Worm (Caenorhabditis elegans) whole organism, mixed stage, embryonic: ENCODE results near the gene ceh-14.
A peak's percentile ranks its signal among the peaks of the same experiment; 100 is the strongest.

Experiments used
- M03D4.4 ChIP-seq: sonication (generic microtip); optimal IDR thresholded peaks from 2 replicates; lab custom pipeline; 2017; ENCODE audit warnings: mild to moderate bottlenecking, missing genetic modification characterization, missing compliant biosample characterization
- blmp-1 ChIP-seq: fragments of 150-350 bp; optimal IDR thresholded peaks from 2 replicates; lab custom pipeline; 2014; ENCODE audit warnings: missing biosample characterization, missing genetic modification characterization
- ceh-83 ChIP-seq: fragments of 200-800 bp; sonication (Bioruptor generic); optimal IDR thresholded peaks from 2 replicates; lab custom pipeline; 2018; ENCODE audit warnings: mild to moderate bottlenecking, missing genetic modification characterization, missing compliant biosample characterization
- ces-1 ChIP-seq: fragments of 150-350 bp; optimal IDR thresholded peaks from 2 replicates; lab custom pipeline; 2014; ENCODE audit warnings: missing biosample characterization, missing genetic modification reagents, missing genetic modification characterization
- cnd-1 ChIP-seq: fragments of 200-800 bp; sonication (Bioruptor generic); optimal IDR thresholded peaks from 2 replicates; lab custom pipeline; 2018; ENCODE audit warnings: mild to moderate bottlenecking, missing genetic modification characterization, missing compliant biosample characterization
- drap-1 ChIP-seq: fragments of 200-800 bp; sonication (Bioruptor generic); optimal IDR thresholded peaks from 3 replicates; lab custom pipeline; 2018; ENCODE audit warnings: mild to moderate bottlenecking, missing genetic modification characterization, missing compliant biosample characterization
- ham-2 ChIP-seq: fragments of 200-800 bp; sonication (Bioruptor generic); optimal IDR thresholded peaks from 2 replicates; lab custom pipeline; 2018; ENCODE audit warnings: mild to moderate bottlenecking, missing genetic modification characterization, missing compliant biosample characterization
- hlh-1 ChIP-seq: fragments of 150-350 bp; optimal IDR thresholded peaks from 2 replicates; lab custom pipeline; 2014; ENCODE audit warnings: missing biosample characterization, missing genetic modification reagents, missing genetic modification characterization
- lin-13 ChIP-seq: fragments of 150-350 bp; optimal IDR thresholded peaks from 2 replicates; lab custom pipeline; 2014; ENCODE audit warnings: missing biosample characterization, missing genetic modification characterization
- mep-1 ChIP-seq: fragments of 150-350 bp; optimal IDR thresholded peaks from 2 replicates; lab custom pipeline; 2017; ENCODE audit warnings: missing biosample characterization, missing genetic modification reagents, missing genetic modification characterization, inconsistent platforms
- mls-2 ChIP-seq: sonication (generic microtip); optimal IDR thresholded peaks from 2 replicates; lab custom pipeline; 2016; ENCODE audit warnings: mild to moderate bottlenecking, missing genetic modification characterization, moderate library complexity, missing compliant biosample characterization
- nhr-12 ChIP-seq: fragments of 150-350 bp; optimal IDR thresholded peaks from 2 replicates; lab custom pipeline; 2014; ENCODE audit warnings: missing biosample characterization, missing genetic modification characterization
- nhr-237 ChIP-seq: fragments of 150-350 bp; optimal IDR thresholded peaks from 2 replicates; lab custom pipeline; 2014; ENCODE audit warnings: missing biosample characterization, missing genetic modification characterization
- pha-4 ChIP-seq: fragments of 150-350 bp; optimal IDR thresholded peaks from 2 replicates; lab custom pipeline; 2018; ENCODE audit warnings: missing biosample characterization, missing genetic modification reagents, missing genetic modification characterization
- sptf-1 ChIP-seq: sonication (generic microtip); optimal IDR thresholded peaks from 2 replicates; lab custom pipeline; 2017; ENCODE audit warnings: mild to moderate bottlenecking, missing genetic modification characterization, moderate library complexity, missing compliant biosample characterization
- tbx-8 ChIP-seq: fragments of 200-800 bp; sonication (Bioruptor generic); optimal IDR thresholded peaks from 2 replicates; lab custom pipeline; 2018; ENCODE audit warnings: mild to moderate bottlenecking, missing genetic modification characterization, moderate library complexity, missing compliant biosample characterization
- unc-120 ChIP-seq: sonication (generic microtip); optimal IDR thresholded peaks from 2 replicates; lab custom pipeline; 2017; ENCODE audit warnings: missing genetic modification characterization, missing compliant biosample characterization; ENCODE audit not compliant: poor library complexity, severe bottlenecking

ceh-14 gene

ce11 chrX:7478476-7478875 is 54.1 kb downstream of the ceh-14 start:
- TF ChIP-seq lin-13 (tag; lab: Kevin White, UChicago) (peak; percentile 49), tbx-8 (GFP tag; lab: Kevin White, UChicago) (no peak), blmp-1 (tag; lab: Kevin White, UChicago) (no peak), nhr-237 (tag; lab: Kevin White, UChicago) (no peak), unc-120 (peak; percentile 36), drap-1 (GFP tag; lab: Kevin White, UChicago) (peak; percentile 37), ceh-83 (GFP tag; lab: Kevin White, UChicago) (peak; percentile 45), cnd-1 (tag; lab: Kevin White, UChicago) (peak; percentile 32), mls-2 (tag; lab: Kevin White, UChicago) (peak; percentile 47), hlh-1 (peak; percentile 29), mep-1 (peak; percentile 56), ces-1 (GFP tag; lab: Kevin White, UChicago) (peak; percentile 47), nhr-12 (no peak), ham-2 (no peak), sptf-1 (peak; percentile 59), pha-4 (peak; percentile 65), M03D4.4 (tag; lab: Kevin White, UChicago) (peak; percentile 35)
